Worm (Caenorhabditis elegans) whole organism, L4 larva: ENCODE measurements around the gene hlh-31.

Experiments used
- F44E2.7 ChIP-seq: fragments of 200-800 bp; sonication (Bioruptor generic); IDR thresholded peaks from 2 replicates; pipeline ENCODE4 v2.1.2; 2022; ENCODE audit warnings: missing genetic modification characterization, missing compliant biosample characterization
- T26A8.4 ChIP-seq: fragments of 200-800 bp; sonication (Bioruptor generic); IDR thresholded peaks from 2 replicates; pipeline ENCODE4 v1.3.6; 2022; ENCODE audit warnings: missing genetic modification characterization, missing compliant biosample characterization
- Y48G9A.11 ChIP-seq: fragments of 200-800 bp; sonication (Bioruptor generic); IDR thresholded peaks from 2 replicates; pipeline ENCODE4 v1.3.6; 2022; ENCODE audit warnings: missing genetic modification reagents, missing genetic modification characterization, missing compliant biosample characterization
- ZK337.2 ChIP-seq: fragments of 200-800 bp; sonication (Bioruptor generic); IDR thresholded peaks from 2 replicates; pipeline ENCODE4 v1.3.6; 2022; ENCODE audit warnings: missing genetic modification reagents, missing genetic modification characterization, missing compliant biosample characterization
- aha-1 ChIP-seq: fragments of 150-350 bp; peaks from one replicate; lab custom pipeline; 2014; ENCODE audit warnings: missing biosample characterization, missing genetic modification characterization
- ama-1 ChIP-seq: fragments of 150-350 bp; optimal IDR thresholded peaks from 2 replicates; lab custom pipeline; 2014; ENCODE audit warnings: inconsistent platforms, mixed read lengths
- arid-1 ChIP-seq: fragments of 200-800 bp; sonication (Bioruptor generic); conservative IDR thresholded peaks from 2 replicates; pipeline ENCODE4 v1.3.6; 2022; ENCODE audit warnings: missing genetic modification reagents, missing genetic modification characterization, missing compliant biosample characterization
- attf-4 ChIP-seq: sonication (generic microtip); optimal IDR thresholded peaks from 3 replicates; lab custom pipeline; 2017; ENCODE audit warnings: missing biosample characterization, missing genetic modification characterization
- ceh-20 ChIP-seq: fragments of 200-800 bp; sonication (Bioruptor generic); IDR thresholded peaks from 2 replicates; pipeline ENCODE4 v1.3.6; 2022; ENCODE audit warnings: missing genetic modification reagents, missing genetic modification characterization, missing compliant biosample characterization
- ceh-32 ChIP-seq: sonication (generic microtip); optimal IDR thresholded peaks from 2 replicates; lab custom pipeline; 2016; ENCODE audit warnings: mild to moderate bottlenecking, missing genetic modification characterization, missing compliant biosample characterization; ENCODE audit not compliant: poor library complexity
- ceh-44 ChIP-seq: fragments of 200-800 bp; sonication (Bioruptor generic); IDR thresholded peaks from 2 replicates; pipeline ENCODE4 v1.3.6; 2022; ENCODE audit warnings: missing genetic modification reagents, missing genetic modification characterization, missing compliant biosample characterization
- ceh-62 ChIP-seq: sonication (generic microtip); optimal IDR thresholded peaks from 2 replicates; lab custom pipeline; 2017; ENCODE audit warnings: missing biosample characterization, missing genetic modification characterization
- daf-16 ChIP-seq, 3 experiments: sonication (generic microtip); optimal IDR thresholded peaks; 2 replicates each; lab custom pipeline; 2016 to 2017; ENCODE audit warnings: missing genetic modification characterization in 3 of 3, missing genetic modification reagents in 3 of 3, mild to moderate bottlenecking in 2 of 3, missing compliant biosample characterization in 2 of 3, missing biosample characterization in 1 of 3, moderate library complexity in 1 of 3
- duxl-1 ChIP-seq: sonication (generic microtip); optimal IDR thresholded peaks from 2 replicates; lab custom pipeline; 2016; ENCODE audit warnings: mild to moderate bottlenecking, missing genetic modification characterization, moderate library complexity, missing compliant biosample characterization; ENCODE audit not compliant: poor library complexity
- egl-27 ChIP-seq: sonication (generic microtip); optimal IDR thresholded peaks from 3 replicates; lab custom pipeline; 2017; ENCODE audit warnings: missing biosample characterization, missing genetic modification reagents, missing genetic modification characterization
- gei-8 ChIP-seq: fragments of 200-800 bp; sonication (Bioruptor generic); optimal IDR thresholded peaks from 2 replicates; lab custom pipeline; 2018; ENCODE audit warnings: mild to moderate bottlenecking, missing genetic modification characterization, missing compliant biosample characterization
- hlh-11 ChIP-seq: fragments of 200-800 bp; sonication (Bioruptor generic); optimal IDR thresholded peaks from 2 replicates; lab custom pipeline; 2018; ENCODE audit warnings: mild to moderate bottlenecking, missing genetic modification characterization, missing compliant biosample characterization
- lin-1 ChIP-seq: fragments of 200-800 bp; sonication (Bioruptor generic); IDR thresholded peaks from 2 replicates; pipeline ENCODE4 v1.3.6; 2022; ENCODE audit warnings: missing genetic modification reagents, missing genetic modification characterization, missing compliant biosample characterization
- lin-13 ChIP-seq: fragments of 150-350 bp; optimal IDR thresholded peaks from 2 replicates; lab custom pipeline; 2014; ENCODE audit warnings: missing biosample characterization, missing genetic modification reagents, missing genetic modification characterization
- lin-38 ChIP-seq: fragments of 200-800 bp; sonication (Bioruptor generic); IDR thresholded peaks from 2 replicates; pipeline ENCODE4 v1.3.6; 2022; ENCODE audit warnings: missing genetic modification reagents, missing genetic modification characterization, missing compliant biosample characterization
- nhr-111 ChIP-seq: fragments of 200-800 bp; sonication (Bioruptor generic); optimal IDR thresholded peaks from 2 replicates; lab custom pipeline; 2018; ENCODE audit warnings: mild to moderate bottlenecking, missing genetic modification characterization, missing compliant biosample characterization
- nhr-42 ChIP-seq: fragments of 200-800 bp; sonication (Bioruptor generic); IDR thresholded peaks from 2 replicates; pipeline ENCODE4 v1.3.6; 2022; ENCODE audit warnings: missing genetic modification characterization, missing compliant biosample characterization
- nhr-6 ChIP-seq: fragments of 150-350 bp; optimal IDR thresholded peaks from 2 replicates; lab custom pipeline; 2014; ENCODE audit warnings: missing biosample characterization, missing genetic modification characterization
- pqm-1 ChIP-seq: sonication (generic microtip); optimal IDR thresholded peaks from 2 replicates; lab custom pipeline; 2017; ENCODE audit warnings: missing biosample characterization, missing genetic modification characterization
- saeg-2 ChIP-seq: fragments of 200-800 bp; sonication (Bioruptor generic); IDR thresholded peaks from 2 replicates; pipeline ENCODE4 v1.3.6; 2022; ENCODE audit warnings: missing genetic modification reagents, missing genetic modification characterization, missing compliant biosample characterization
- set-16 ChIP-seq: fragments of 200-800 bp; sonication (Bioruptor generic); IDR thresholded peaks from 2 replicates; pipeline ENCODE4 v1.3.6; 2022; ENCODE audit warnings: missing genetic modification reagents, missing genetic modification characterization, missing compliant biosample characterization
- skn-1 ChIP-seq: fragments of 150-350 bp; optimal IDR thresholded peaks from 2 replicates; lab custom pipeline; 2014; ENCODE audit warnings: missing biosample characterization, missing genetic modification characterization
- snpc-1.2 ChIP-seq: fragments of 200-800 bp; sonication (Bioruptor generic); IDR thresholded peaks from 2 replicates; pipeline ENCODE4 v1.3.6; 2022; ENCODE audit warnings: missing genetic modification reagents, missing genetic modification characterization, missing compliant biosample characterization
- tra-1 ChIP-seq: fragments of 200-800 bp; sonication (Bioruptor generic); IDR thresholded peaks from 2 replicates; pipeline ENCODE4 v1.3.6; 2022; ENCODE audit warnings: missing genetic modification reagents, missing genetic modification characterization, missing compliant biosample characterization
- unc-62 ChIP-seq, 3 experiments: fragments of 150-350 bp in 1 of 3; sonication (generic microtip); optimal IDR thresholded peaks in 2 of 3; peaks in 1 of 3; 1 replicate in 1 of 3; 2 replicates in 2 of 3; lab custom pipeline; 2014 to 2017; ENCODE audit warnings: missing biosample characterization in 3 of 3, missing genetic modification characterization in 3 of 3, missing genetic modification reagents in 3 of 3, missing genotype in 1 of 3

Gene hlh-31

ce11 chrIV:16257330-16257729 lies at the start of gene hlh-31:
hlh-31 (plus strand) TSS chrIV:16257630.
- TF ChIP-seq ceh-44 (no peak), nhr-42 (GFP tag; lab: Robert Waterston, UW) (no peak)
- TF ChIP-seq, all 104 proteins: peak for 0

- peak; percentile 86 for TF ChIP-seq snpc-1.2 (GFP tag; lab: Robert Waterston, UW)
- TF ChIP-seq, all 104 proteins: peak for 1; not testable (repeated sequence) for 103
Measured at ce11 chrIV:16209440-16209839, 48.0 kb upstream of the hlh-31 start.

- no peak for TF ChIP-seq saeg-2
- no peak for TF ChIP-seq ceh-32 (tag; lab: Kevin White, UChicago)
- no peak for TF ChIP-seq T26A8.4 (GFP tag; lab: Robert Waterston, UW)
- no peak for TF ChIP-seq daf-16 (GFP tag; optimal IDR thresholded peaks at IDR 0.05; lab: Kevin White, UChicago)
- no peak for TF ChIP-seq daf-16 (tag; optimal IDR thresholded peaks at IDR 0.05; lab: Kevin White, UChicago)
- TF ChIP-seq lin-38 (GFP tag; lab: Robert Waterston, UW), result no peak
- no peak for TF ChIP-seq set-16 (GFP tag; lab: Robert Waterston, UW)
- no peak for TF ChIP-seq pqm-1 (tag; lab: Kevin White, UChicago)
- no peak for TF ChIP-seq ama-1 (lab: Kevin White, UChicago)
- TF ChIP-seq ZK337.2 (GFP tag; lab: Robert Waterston, UW), result no peak
- no peak for TF ChIP-seq lin-13 (GFP tag; lab: Kevin White, UChicago)
- TF ChIP-seq tra-1 (GFP tag; lab: Robert Waterston, UW), result no peak
- no peak for TF ChIP-seq arid-1
- no peak for TF ChIP-seq ceh-62 (tag; lab: Kevin White, UChicago)
- TF ChIP-seq egl-27 (tag; lab: Kevin White, UChicago), result no peak
Measured at ce11 chrIV:16210913-16211312, 46.5 kb upstream of the hlh-31 start, which contains the start of gene H25K10.2. H25K10.2 (minus strand) TSS chrIV:16211013.

- TF ChIP-seq unc-62 (GFP tag; optimal IDR thresholded peaks at IDR 0.05 in 1 of 2; lab: Kevin White, UChicago), result peak in 1 of 2 experiments; percentile 18
- no peak for TF ChIP-seq unc-62 (tag; optimal IDR thresholded peaks at IDR 0.05; lab: Kevin White, UChicago)
- no peak for TF ChIP-seq pqm-1 (tag; lab: Kevin White, UChicago)
- no peak for TF ChIP-seq nhr-111 (GFP tag; lab: Kevin White, UChicago)
- no peak for TF ChIP-seq lin-1 (GFP tag; lab: Robert Waterston, UW)
- no peak for TF ChIP-seq ceh-20 (GFP tag; lab: Robert Waterston, UW)
- TF ChIP-seq snpc-1.2 (GFP tag; lab: Robert Waterston, UW), result peak; percentile 57; the same call in 1 of the 2 replicates
Measured at ce11 chrIV:16216165-16216564, 41.3 kb upstream of the hlh-31 start.

- TF ChIP-seq nhr-6 (tag; lab: Kevin White, UChicago) (no peak), hlh-11 (tag; lab: Kevin White, UChicago) (no peak), nhr-42 (GFP tag; lab: Robert Waterston, UW) (no peak), snpc-1.2 (GFP tag; lab: Robert Waterston, UW) (peak; percentile 78), lin-38 (GFP tag; lab: Robert Waterston, UW) (no peak)
- TF ChIP-seq, all 104 proteins: peak for 1
Measured at ce11 chrIV:16220688-16221087, 36.7 kb upstream of the hlh-31 start.

ce11 chrIV:16221559-16221958 lies 35.9 kb upstream of the hlh-31 start, which contains the start of gene srv-11:
srv-11 (minus strand) TSS chrIV:16221659.
- TF ChIP-seq gei-8 (GFP tag; lab: Kevin White, UChicago), result no peak
- no peak for TF ChIP-seq T26A8.4 (GFP tag; lab: Robert Waterston, UW)
- no peak for TF ChIP-seq duxl-1 (tag; lab: Kevin White, UChicago)
- no peak for TF ChIP-seq attf-4
- TF ChIP-seq aha-1 (tag; lab: Kevin White, UChicago), result no peak
- TF ChIP-seq lin-38 (GFP tag; lab: Robert Waterston, UW), result no peak
- TF ChIP-seq Y48G9A.11 (GFP tag; lab: Robert Waterston, UW), result no peak
- no peak for TF ChIP-seq skn-1 (tag; lab: Kevin White, UChicago)
- no peak for TF ChIP-seq F44E2.7 (GFP tag; lab: Robert Waterston, UW)
- TF ChIP-seq, all 104 proteins: peak for 0
